Worm (Caenorhabditis elegans): ENCODE measurements around the gene srw-6.

- TF ChIP-seq ama-1 (optimal IDR thresholded peaks at IDR 0.05) (no peak), ceh-36 (tag; optimal IDR thresholded peaks at IDR 0.05) (no peak), B0310.2 (tag; optimal IDR thresholded peaks at IDR 0.05) (no peak), hnd-1 (tag; optimal IDR thresholded peaks at IDR 0.05) (no peak), ets-7 (tag; optimal IDR thresholded peaks at IDR 0.05) (no peak), flt-1 (GFP tag; IDR thresholded peaks at IDR 0.05) (no peak), tbx-37 (GFP tag; conservative IDR thresholded peaks at IDR 0.05) (no peak), tra-4 (tag; optimal IDR thresholded peaks at IDR 0.05) (no peak), tbx-11 (GFP tag; IDR thresholded peaks at IDR 0.05) (no peak), scrt-1 (GFP tag; IDR thresholded peaks at IDR 0.05) (no peak), aly-1 (tag; optimal IDR thresholded peaks at IDR 0.05) (no peak), F13C5.2 (tag; optimal IDR thresholded peaks at IDR 0.05) (no peak)
These were observed 32.3 kb upstream of the srw-6 start, which contains the start of gene cysl-3 for ce11 chrV:3776086-3776589.

All from whole organism, early embryonic.